Worm (Caenorhabditis elegans): ENCODE data around the gene srh-25.

DNA sequence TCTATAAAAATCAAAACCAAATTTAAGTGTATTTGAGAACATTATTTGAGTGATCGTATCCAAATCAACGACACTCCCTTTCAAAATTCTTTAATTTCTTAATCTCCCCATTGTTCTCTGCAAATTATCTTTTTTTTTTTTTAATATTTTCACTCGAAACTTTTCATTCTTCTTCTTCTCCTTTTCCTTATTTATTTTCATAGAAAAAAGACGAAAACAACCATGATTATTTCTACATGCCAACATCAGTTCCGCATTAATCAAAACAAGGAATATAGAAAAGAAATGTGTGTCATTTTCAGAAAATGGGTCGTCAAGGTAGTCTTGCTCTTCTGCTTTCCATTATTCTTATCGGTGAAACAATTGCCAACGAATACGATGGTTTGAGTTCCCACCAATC is 36.1 kb downstream of the srh-25 start, which contains the start of gene K01D12.5:
- TF ChIP-seq jun-1 (tag; optimal IDR thresholded peaks at IDR 0.05) = no peak
- TF ChIP-seq lin-13 (GFP tag; optimal IDR thresholded peaks at IDR 0.05) = no peak
- TF ChIP-seq ztf-11 (tag; optimal IDR thresholded peaks at IDR 0.05) = no peak
- no peak for TF ChIP-seq nhr-28 (tag; optimal IDR thresholded peaks at IDR 0.05)
- no peak for TF ChIP-seq fos-1 (tag; optimal IDR thresholded peaks at IDR 0.05)
- no peak for TF ChIP-seq elt-2 (tag; optimal IDR thresholded peaks at IDR 0.05)
- no peak for TF ChIP-seq tlp-1 (tag; optimal IDR thresholded peaks at IDR 0.05)
- TF ChIP-seq snpc-4 (tag; optimal IDR thresholded peaks at IDR 0.05) = no peak
- TF ChIP-seq nhr-12 (tag; optimal IDR thresholded peaks at IDR 0.05) = no peak
- no peak for TF ChIP-seq nhr-11 (tag; optimal IDR thresholded peaks at IDR 0.05)
- TF ChIP-seq unc-62 (GFP tag; optimal IDR thresholded peaks at IDR 0.05) = no peak

Measured in whole organism, L1 larva.